Fruit fly (Drosophila melanogaster) whole organism, embryonic: Measurements from ENCODE around the gene ssp3.

Experiments used
- C15 ChIP-seq: fragments of 200-800 bp; sonication (Bioruptor generic); IDR thresholded peaks from 3 replicates; pipeline ENCODE4 v1.3.6; 2022; ENCODE audit warnings: missing biosample characterization, missing genetic modification characterization
- CG10147 ChIP-seq: fragments of 200-800 bp; sonication (Bioruptor generic); optimal IDR thresholded peaks from 2 replicates; lab custom pipeline; 2019; ENCODE audit warnings: missing biosample characterization, mild to moderate bottlenecking, missing genetic modification characterization, moderate library complexity
- CG10209 ChIP-seq: fragments of 200-800 bp; sonication (Bioruptor generic); optimal IDR thresholded peaks from 3 replicates; lab custom pipeline; 2017; ENCODE audit warnings: missing biosample characterization, mild to moderate bottlenecking, missing genetic modification characterization, missing genetic modification reagents
- CG10979 ChIP-seq: fragments of 200-800 bp; sonication (Bioruptor generic); optimal IDR thresholded peaks from 2 replicates; lab custom pipeline; 2018; ENCODE audit warnings: missing biosample characterization, mild to moderate bottlenecking, missing genetic modification characterization, moderate library complexity
- CG11247 ChIP-seq: fragments of 200-800 bp; sonication (Bioruptor generic); IDR thresholded peaks from 2 replicates; pipeline ENCODE4 v1.3.6; 2022; ENCODE audit warnings: missing biosample characterization, missing genetic modification characterization
- CG12942 ChIP-seq: fragments of 200-800 bp; sonication (Bioruptor generic); optimal IDR thresholded peaks from 3 replicates; lab custom pipeline; 2016; ENCODE audit warnings: missing biosample characterization, missing genetic modification characterization
- CG13424 ChIP-seq: fragments of 200-800 bp; sonication (Bioruptor generic); optimal IDR thresholded peaks from 2 replicates; lab custom pipeline; 2019; ENCODE audit warnings: missing biosample characterization, mild to moderate bottlenecking, missing genetic modification characterization, moderate library complexity
- CG14050 ChIP-seq: fragments of 200-800 bp; sonication (Bioruptor generic); IDR thresholded peaks from 3 replicates; pipeline ENCODE4 v1.3.6; 2022; ENCODE audit warnings: missing biosample characterization, missing genetic modification characterization
- CG14860 ChIP-seq: fragments of 200-800 bp; sonication (Bioruptor generic); IDR thresholded peaks from 3 replicates; pipeline ENCODE4 v1.3.6; 2022; ENCODE audit warnings: missing biosample characterization, missing genetic modification characterization; ENCODE audit not compliant: partially characterized antibody
- CG1602 ChIP-seq: fragments of 200-800 bp; sonication (Bioruptor generic); optimal IDR thresholded peaks from 3 replicates; lab custom pipeline; 2016; ENCODE audit warnings: missing biosample characterization, missing genetic modification characterization
- CG17186 ChIP-seq: fragments of 200-800 bp; sonication (Bioruptor generic); optimal IDR thresholded peaks from 3 replicates; lab custom pipeline; 2017; ENCODE audit warnings: missing biosample characterization, missing genetic modification reagents, missing genetic modification characterization
- CG3163 ChIP-seq: fragments of 200-800 bp; sonication (Bioruptor generic); optimal IDR thresholded peaks from 3 replicates; lab custom pipeline; 2016; ENCODE audit warnings: missing biosample characterization, missing genetic modification characterization
- CG32532 ChIP-seq: fragments of 200-800 bp; sonication (Bioruptor generic); IDR thresholded peaks from 2 replicates; pipeline ENCODE4 v1.3.6; 2022; ENCODE audit warnings: missing biosample characterization, missing genetic modification characterization
- CG32772 ChIP-seq: fragments of 200-800 bp; sonication (Bioruptor generic); IDR thresholded peaks from 2 replicates; pipeline ENCODE4 v1.3.6; 2022; ENCODE audit warnings: missing biosample characterization, missing genetic modification characterization
- CG34224 ChIP-seq: fragments of 200-800 bp; sonication (Bioruptor generic); IDR thresholded peaks from 3 replicates; pipeline ENCODE4 v1.3.6; 2022; ENCODE audit warnings: missing biosample characterization, missing genetic modification characterization; ENCODE audit not compliant: partially characterized antibody
- CG3838 ChIP-seq: fragments of 200-800 bp; sonication (Bioruptor generic); optimal IDR thresholded peaks from 3 replicates; lab custom pipeline; 2016; ENCODE audit warnings: missing biosample characterization, missing genetic modification characterization
- CG43689 ChIP-seq: fragments of 200-800 bp; sonication (Bioruptor generic); IDR thresholded peaks from 2 replicates; pipeline ENCODE4 v1.3.6; 2022; ENCODE audit warnings: missing biosample characterization, missing genetic modification characterization
- CG4404 ChIP-seq: fragments of 200-800 bp; sonication (Bioruptor generic); IDR thresholded peaks from 2 replicates; pipeline ENCODE4 v1.3.6; 2022; ENCODE audit warnings: missing biosample characterization, missing genetic modification characterization
- CG4424 ChIP-seq: fragments of 200-800 bp; sonication (Bioruptor generic); optimal IDR thresholded peaks from 3 replicates; lab custom pipeline; 2016; ENCODE audit warnings: missing biosample characterization, missing genetic modification characterization
- CG5180 ChIP-seq: fragments of 200-800 bp; sonication (Bioruptor generic); optimal IDR thresholded peaks from 3 replicates; lab custom pipeline; 2017; ENCODE audit warnings: missing biosample characterization, missing genetic modification characterization, mild to moderate bottlenecking, moderate library complexity, missing genetic modification reagents
- CG6272 ChIP-seq: fragments of 200-800 bp; sonication (Bioruptor generic); IDR thresholded peaks from 2 replicates; pipeline ENCODE4 v1.3.6; 2022; ENCODE audit warnings: missing biosample characterization, missing genetic modification characterization
- CG6813 ChIP-seq: fragments of 200-800 bp; sonication (Bioruptor generic); optimal IDR thresholded peaks from 2 replicates; lab custom pipeline; 2017; ENCODE audit warnings: missing biosample characterization, missing genetic modification characterization, mild to moderate bottlenecking, moderate library complexity, missing genetic modification reagents
- CG6854 ChIP-seq: fragments of 200-800 bp; sonication (Bioruptor generic); optimal IDR thresholded peaks from 3 replicates; lab custom pipeline; 2017; ENCODE audit warnings: missing biosample characterization, mild to moderate bottlenecking, missing genetic modification characterization
- CG8924 ChIP-seq: fragments of 200-800 bp; optimal IDR thresholded peaks from 3 replicates; lab custom pipeline; 2019; ENCODE audit warnings: missing biosample characterization, mild to moderate bottlenecking, missing genetic modification characterization, moderate library complexity
- CG9437 ChIP-seq: fragments of 200-800 bp; sonication (Bioruptor generic); optimal IDR thresholded peaks from 2 replicates; lab custom pipeline; 2018; ENCODE audit warnings: missing biosample characterization, mild to moderate bottlenecking, missing genetic modification characterization
- E2f1 ChIP-seq: fragments of 200-800 bp; sonication (Bioruptor generic); IDR thresholded peaks from 2 replicates; pipeline ENCODE4 v1.3.6; 2022; ENCODE audit warnings: missing biosample characterization, missing genetic modification characterization
- Fer1 ChIP-seq: fragments of 200-800 bp; sonication (Bioruptor generic); optimal IDR thresholded peaks from 2 replicates; lab custom pipeline; 2017; ENCODE audit warnings: missing biosample characterization, mild to moderate bottlenecking, missing genetic modification characterization
- Fer2 ChIP-seq: fragments of 200-800 bp; sonication (Bioruptor generic); optimal IDR thresholded peaks from 2 replicates; lab custom pipeline; 2018; ENCODE audit warnings: missing biosample characterization, mild to moderate bottlenecking, missing genetic modification characterization, moderate library complexity
- H2.0 ChIP-seq: fragments of 200-800 bp; sonication (Bioruptor generic); IDR thresholded peaks from 2 replicates; pipeline ENCODE4 v1.3.6; 2022; ENCODE audit warnings: missing biosample characterization, missing genetic modification characterization
- HLH4C ChIP-seq: fragments of 200-800 bp; sonication (Bioruptor generic); IDR thresholded peaks from 3 replicates; pipeline ENCODE4 v1.3.6; 2022; ENCODE audit warnings: missing biosample characterization, missing genetic modification characterization; ENCODE audit not compliant: partially characterized antibody
- HLHmδ ChIP-seq: fragments of 200-800 bp; sonication (Bioruptor generic); optimal IDR thresholded peaks from 2 replicates; lab custom pipeline; 2018; ENCODE audit warnings: missing biosample characterization, mild to moderate bottlenecking, missing genetic modification characterization, moderate library complexity
- Hand ChIP-seq: fragments of 200-800 bp; sonication (Bioruptor generic); optimal IDR thresholded peaks from 2 replicates; lab custom pipeline; 2017; ENCODE audit warnings: mild to moderate bottlenecking, missing biosample characterization, missing genetic modification reagents, missing genetic modification characterization
- Nf-YA ChIP-seq: fragments of 200-800 bp; sonication (Bioruptor generic); IDR thresholded peaks from 2 replicates; pipeline ENCODE4 v1.3.6; 2022; ENCODE audit warnings: missing biosample characterization, missing genetic modification characterization
- Ravus ChIP-seq: fragments of 200-800 bp; sonication (Bioruptor generic); IDR thresholded peaks from 2 replicates; pipeline ENCODE4 v1.3.6; 2022; ENCODE audit warnings: missing biosample characterization, missing genetic modification characterization
- Side ChIP-seq: fragments of 200-800 bp; sonication (Bioruptor generic); optimal IDR thresholded peaks from 2 replicates; lab custom pipeline; 2016; ENCODE audit warnings: missing biosample characterization, missing genetic modification characterization
- bcd ChIP-seq: fragments of 200-800 bp; sonication (Bioruptor generic); optimal IDR thresholded peaks from 2 replicates; lab custom pipeline; 2017; ENCODE audit warnings: missing biosample characterization, mild to moderate bottlenecking, missing genetic modification characterization
- bowl ChIP-seq: fragments of 200-800 bp; sonication (Bioruptor generic); IDR thresholded peaks from 2 replicates; pipeline ENCODE4 v1.3.6; 2022; ENCODE audit warnings: missing biosample characterization, missing genetic modification characterization
- cg ChIP-seq: fragments of 200-800 bp; sonication (Bioruptor generic); optimal IDR thresholded peaks from 3 replicates; lab custom pipeline; 2019; ENCODE audit warnings: missing biosample characterization, mild to moderate bottlenecking, missing genetic modification characterization, moderate library complexity
- chinmo ChIP-seq: fragments of 200-800 bp; sonication (Bioruptor generic); IDR thresholded peaks from 4 replicates; pipeline ENCODE4 v1.3.6; 2022; ENCODE audit warnings: missing biosample characterization, missing genetic modification characterization; ENCODE audit not compliant: partially characterized antibody
- chn ChIP-seq: fragments of 200-800 bp; sonication (Bioruptor generic); optimal IDR thresholded peaks from 2 replicates; lab custom pipeline; 2016; ENCODE audit warnings: missing biosample characterization, missing genetic modification characterization
- gcm2 ChIP-seq: fragments of 200-800 bp; sonication (Bioruptor generic); optimal IDR thresholded peaks from 2 replicates; lab custom pipeline; 2016; ENCODE audit warnings: missing biosample characterization, missing genetic modification characterization
- hkb ChIP-seq, 2 experiments: fragments of 200-800 bp in 1 of 2; fragments of >200 bp in 1 of 2; sonication (Bioruptor generic) in 1 of 2; IDR thresholded peaks in 1 of 2; optimal IDR thresholded peaks in 1 of 2; 2 replicates each; pipeline versions ENCODE4 v1.3.6 to Lab custom; 2017 to 2022; ENCODE audit warnings: missing biosample characterization in 1 of 2, missing genetic modification characterization in 1 of 2
- lab ChIP-seq: fragments of 200-800 bp; sonication (Bioruptor generic); optimal IDR thresholded peaks from 3 replicates; lab custom pipeline; 2017; ENCODE audit warnings: missing biosample characterization, missing genetic modification characterization, mild to moderate bottlenecking, moderate library complexity, missing genetic modification reagents
- nmo ChIP-seq: fragments of 200-800 bp; sonication (Bioruptor generic); optimal IDR thresholded peaks from 2 replicates; lab custom pipeline; 2018; ENCODE audit warnings: missing biosample characterization, mild to moderate bottlenecking, missing genetic modification characterization, moderate library complexity
- pnt ChIP-seq: fragments of 200-800 bp; sonication (Bioruptor generic); optimal IDR thresholded peaks from 3 replicates; lab custom pipeline; 2016; ENCODE audit warnings: missing biosample characterization, missing genetic modification characterization
- salm ChIP-seq: fragments of 200-800 bp; sonication (Bioruptor generic); optimal IDR thresholded peaks from 2 replicates; lab custom pipeline; 2018; ENCODE audit warnings: missing biosample characterization, mild to moderate bottlenecking, missing genetic modification characterization
- scrt ChIP-seq: fragments of 200-800 bp; sonication (Bioruptor generic); optimal IDR thresholded peaks from 2 replicates; lab custom pipeline; 2018; ENCODE audit warnings: missing biosample characterization, mild to moderate bottlenecking, missing genetic modification characterization, moderate library complexity
- sima ChIP-seq: fragments of 200-800 bp; sonication (Bioruptor generic); optimal IDR thresholded peaks from 2 replicates; lab custom pipeline; 2016; ENCODE audit warnings: missing biosample characterization, missing genetic modification characterization
- unpg ChIP-seq: fragments of 200-800 bp; sonication (Bioruptor generic); optimal IDR thresholded peaks from 3 replicates; lab custom pipeline; 2018; ENCODE audit warnings: missing biosample characterization, mild to moderate bottlenecking, missing genetic modification characterization, moderate library complexity
- wor ChIP-seq: fragments of 200-800 bp; sonication (Bioruptor generic); IDR thresholded peaks from 2 replicates; pipeline ENCODE4 v1.3.6; 2022; ENCODE audit warnings: missing biosample characterization, missing genetic modification characterization

ssp3 gene

dm6 chr2L:18966214-18966556 is 22.4 kb upstream of the ssp3 start (continued):
- TF ChIP-seq chn (GFP tag; lab: Kevin White, UChicago), result no peak
- TF ChIP-seq CG12942 (GFP tag; lab: Kevin White, UChicago), result peak; percentile 43
- peak; percentile 87 for TF ChIP-seq CG32772
- peak; percentile 77 for TF ChIP-seq CG8924 (tag; lab: Kevin White, UChicago)
- peak; percentile 15 for TF ChIP-seq salm (tag; lab: Kevin White, UChicago)
- TF ChIP-seq CG10147 (GFP tag; lab: Kevin White, UChicago), result peak; percentile 75
- TF ChIP-seq CG4424 (GFP tag; lab: Kevin White, UChicago), result peak; percentile 69
- TF ChIP-seq CG10209 (GFP tag; lab: Kevin White, UChicago), result peak; percentile 68
- TF ChIP-seq cg (GFP tag; lab: Kevin White, UChicago), result no peak
- TF ChIP-seq bcd, result peak; percentile 75
- TF ChIP-seq sima (GFP tag; lab: Kevin White, UChicago), result no peak
- TF ChIP-seq CG10979 (tag; lab: Kevin White, UChicago), result peak; percentile 56
- peak; percentile 92 for TF ChIP-seq CG11247 (GFP tag; lab: Robert Waterston, UW)
- peak; percentile 62; the same call in 1 of the 2 replicates for TF ChIP-seq Nf-YA (GFP tag; lab: Robert Waterston, UW)
- peak; percentile 88; the same call in 2 of the 3 replicates for TF ChIP-seq C15 (GFP tag; lab: Robert Waterston, UW)
- TF ChIP-seq CG5180, result no peak
- peak; percentile 88 for TF ChIP-seq E2f1 (GFP tag; lab: Robert Waterston, UW)
- TF ChIP-seq HLHmδ (GFP tag; lab: Kevin White, UChicago), result no peak
- peak; percentile 97 for TF ChIP-seq CG32532 (GFP tag; lab: Robert Waterston, UW)
- TF ChIP-seq bowl (GFP tag; lab: Robert Waterston, UW), result peak; percentile 79; the same call in 1 of the 2 replicates
- peak; percentile 53 for TF ChIP-seq CG1602 (GFP tag; lab: Kevin White, UChicago)
- TF ChIP-seq CG34224 (GFP tag; lab: Robert Waterston, UW), result no peak
- TF ChIP-seq chinmo, result no peak; the same call in 2 of the 4 replicates
- TF ChIP-seq H2.0, result peak; percentile 88
- TF ChIP-seq CG3838 (GFP tag; lab: Kevin White, UChicago), result peak; percentile 49
- peak; percentile 67 for TF ChIP-seq CG43689 (GFP tag; lab: Robert Waterston, UW)
- TF ChIP-seq CG14050 (GFP tag; lab: Robert Waterston, UW), result peak; percentile 87
- no peak for TF ChIP-seq CG14860 (GFP tag; lab: Robert Waterston, UW)
- TF ChIP-seq lab (GFP tag; lab: Kevin White, UChicago), result peak; percentile 95
- TF ChIP-seq HLH4C (GFP tag; lab: Robert Waterston, UW), result no peak
- TF ChIP-seq Side (GFP tag; lab: Kevin White, UChicago), result peak; percentile 41
- peak; percentile 74 for TF ChIP-seq CG13424 (tag; lab: Kevin White, UChicago)
- TF ChIP-seq CG17186, result no peak
- peak; percentile 78 for TF ChIP-seq CG6272
- no peak for TF ChIP-seq CG3163 (GFP tag; lab: Kevin White, UChicago)
- peak; percentile 73 for TF ChIP-seq Ravus
- peak; percentile 77 for TF ChIP-seq Fer2 (tag; lab: Kevin White, UChicago)
- TF ChIP-seq nmo (GFP tag; lab: Kevin White, UChicago), result peak; percentile 65
- TF ChIP-seq scrt, result peak; percentile 76
- TF ChIP-seq Hand (GFP tag; lab: Kevin White, UChicago), result peak; percentile 63
- peak; percentile 79 for TF ChIP-seq unpg (GFP tag; lab: Kevin White, UChicago)
- TF ChIP-seq CG9437 (GFP tag; lab: Kevin White, UChicago), result no peak
- TF ChIP-seq gcm2 (GFP tag; lab: Kevin White, UChicago), result peak; percentile 0
- peak; percentile 65 for TF ChIP-seq CG6854 (GFP tag; lab: Kevin White, UChicago)
- TF ChIP-seq CG4404 (GFP tag; lab: Robert Waterston, UW), result peak; percentile 80
- peak; percentile 90 for TF ChIP-seq Fer1 (GFP tag; lab: Kevin White, UChicago)
- TF ChIP-seq wor (GFP tag; lab: Robert Waterston, UW), result peak; percentile 61
- peak; percentile 74 for TF ChIP-seq CG6813
- TF ChIP-seq hkb (optimal IDR thresholded peaks at IDR 0.05; lab: Kevin White, UChicago), result no peak
- TF ChIP-seq hkb (GFP tag; IDR thresholded peaks at IDR 0.05; lab: Robert Waterston, UW), result peak; percentile 90
- TF ChIP-seq pnt, result no peak
